Worm (Caenorhabditis elegans): ENCODE data around the gene his-3.

ce11 chrV:16033491-16033890 lies 7.1 kb upstream of the his-3 start:
- TF ChIP-seq nhr-237 (tag; optimal IDR thresholded peaks at IDR 0.05), result no peak
- no peak for TF ChIP-seq ztf-11 (tag; optimal IDR thresholded peaks at IDR 0.05)
- TF ChIP-seq nhr-76 (tag; optimal IDR thresholded peaks at IDR 0.05), result no peak
- TF ChIP-seq unc-62 (GFP tag; optimal IDR thresholded peaks at IDR 0.05), result no peak
- TF ChIP-seq lsy-2 (tag; optimal IDR thresholded peaks at IDR 0.05), result no peak
- TF ChIP-seq blmp-1 (tag; optimal IDR thresholded peaks at IDR 0.05), result no peak
- no peak for TF ChIP-seq lin-13 (tag; optimal IDR thresholded peaks at IDR 0.05)
- TF ChIP-seq unc-39 (tag; optimal IDR thresholded peaks at IDR 0.05), result no peak
